Worm (Caenorhabditis elegans): ENCODE measurements around the gene F48F7.6.

DNA sequence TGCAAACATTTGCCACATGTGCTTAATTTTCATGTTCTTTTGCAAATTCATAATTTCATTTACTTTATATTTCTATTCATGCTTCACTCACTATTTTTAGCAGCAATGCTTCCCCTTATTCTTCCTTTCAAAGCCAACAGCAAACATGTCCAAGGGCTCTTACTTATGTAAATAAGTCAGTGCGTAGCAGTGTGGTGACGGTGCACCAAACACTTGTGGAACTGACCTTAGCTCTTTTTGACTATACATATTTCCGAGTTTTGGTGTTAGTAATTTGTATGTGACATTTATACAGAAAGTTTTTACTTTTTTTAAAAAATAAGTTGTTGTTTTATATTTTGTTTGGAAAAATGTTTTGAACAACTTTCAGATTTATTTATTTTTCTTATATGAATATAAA lies 32.5 kb upstream of the F48F7.6 start:
- TF ChIP-seq attf-6 (GFP tag; IDR thresholded peaks at IDR 0.05) (no peak), F37B4.10 (GFP tag; IDR thresholded peaks at IDR 0.05) (no peak), ZK185.1 (tag; optimal IDR thresholded peaks at IDR 0.05; ENCODE audit: poor library complexity, severe bottlenecking) (no peak), zfh-2 (GFP tag; conservative IDR thresholded peaks at IDR 0.05) (no peak), egrh-3 (GFP tag; IDR thresholded peaks at IDR 0.05) (no peak), unc-62 (GFP tag; optimal IDR thresholded peaks at IDR 0.05) (no peak), F49E8.2 (tag; optimal IDR thresholded peaks at IDR 0.05; ENCODE audit: insufficient read depth) (no peak), snpc-4 (GFP tag; optimal IDR thresholded peaks at IDR 0.05) (no peak), snpc-4 (tag; optimal IDR thresholded peaks at IDR 0.05) (no peak)
